Worm (Caenorhabditis elegans): ENCODE data around the gene ZK1320.2.

DNA sequence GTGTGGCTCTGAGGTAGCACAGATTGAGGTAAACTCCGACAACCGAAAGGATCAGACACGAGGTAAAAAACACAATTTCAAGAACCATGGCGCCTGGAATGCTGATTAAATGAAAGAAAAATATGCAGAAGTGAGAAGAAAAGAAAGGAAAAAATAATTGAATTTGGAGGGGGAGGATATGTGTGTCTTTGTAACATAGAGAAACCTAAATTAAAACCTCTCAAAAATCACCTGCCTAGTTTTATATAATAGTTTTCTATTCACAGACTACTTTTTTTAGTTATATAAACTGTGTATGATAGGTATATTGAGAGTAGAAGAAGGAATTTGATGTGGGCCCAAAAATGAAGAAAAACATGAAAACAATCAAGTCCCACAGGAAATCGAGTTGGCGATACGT lies 6.8 kb upstream of the ZK1320.2 start, which contains the start of gene ZK1320.5:
- TF ChIP-seq aly-2 (tag; optimal IDR thresholded peaks at IDR 0.05), result no peak
- no peak for TF ChIP-seq nhr-129 (tag; optimal IDR thresholded peaks at IDR 0.05)
- TF ChIP-seq mdl-1 (tag; optimal IDR thresholded peaks at IDR 0.05), result no peak

Data from whole organism, L2 larva.